Worm (Caenorhabditis elegans) whole organism, L4/young adult: ENCODE results near the gene T04F3.4.

Experiments used
- W03F9.2 ChIP-seq: fragments of 150-350 bp; optimal IDR thresholded peaks from 2 replicates; lab custom pipeline; 2014; ENCODE audit warnings: missing biosample characterization, missing genetic modification characterization
- dao-5 ChIP-seq: sonication (generic microtip); optimal IDR thresholded peaks from 2 replicates; lab custom pipeline; 2016; ENCODE audit warnings: missing genotype, missing genetic modification characterization, moderate library complexity, missing compliant biosample characterization
- him-1 ChIP-seq: sonication (generic microtip); optimal IDR thresholded peaks from 2 replicates; lab custom pipeline; 2016; ENCODE audit warnings: missing genotype, missing genetic modification reagents, missing genetic modification characterization, missing compliant biosample characterization

The T04F3.4 gene

ce11 chrV:11762863-11763262 lies at the start of gene T04F3.4:
Gene T04F3.4 (minus strand): TSS chrV:11763049.
- TF ChIP-seq him-1 (tag; lab: Kevin White, UChicago) (no peak), dao-5 (tag; lab: Kevin White, UChicago) (no peak), W03F9.2 (tag; lab: Kevin White, UChicago) (no peak)

ce11 chrV:11811921-11812320 lies 49.1 kb upstream of the T04F3.4 start, which contains the start of gene D2023.3:
Gene D2023.3 (minus strand): TSS chrV:11812021.
- TF ChIP-seq W03F9.2 (tag; lab: Kevin White, UChicago): no peak
- TF ChIP-seq him-1 (tag; lab: Kevin White, UChicago): no peak
- no peak for TF ChIP-seq dao-5 (tag; lab: Kevin White, UChicago)

- TF ChIP-seq dao-5 (tag; lab: Kevin White, UChicago): no peak
- TF ChIP-seq W03F9.2 (tag; lab: Kevin White, UChicago): no peak
- no peak for TF ChIP-seq him-1 (tag; lab: Kevin White, UChicago)
These were observed 47.1 kb upstream of the T04F3.4 start for ce11 chrV:11809935-11810334.

ce11 chrV:11803518-11803994 lies 40.7 kb upstream of the T04F3.4 start:
- TF ChIP-seq dao-5 (tag; lab: Kevin White, UChicago) (no peak), W03F9.2 (tag; lab: Kevin White, UChicago) (no peak), him-1 (tag; lab: Kevin White, UChicago) (no peak)

ce11 chrV:11802508-11802907 lies 39.7 kb upstream of the T04F3.4 start:
- TF ChIP-seq dao-5 (tag; lab: Kevin White, UChicago) (no peak), W03F9.2 (tag; lab: Kevin White, UChicago) (no peak), him-1 (tag; lab: Kevin White, UChicago) (no peak)

- no peak for TF ChIP-seq dao-5 (tag; lab: Kevin White, UChicago)
- no peak for TF ChIP-seq him-1 (tag; lab: Kevin White, UChicago)
- TF ChIP-seq W03F9.2 (tag; lab: Kevin White, UChicago): no peak
These were observed 38.4 kb upstream of the T04F3.4 start for ce11 chrV:11801076-11801849.

- TF ChIP-seq dao-5 (tag; lab: Kevin White, UChicago): no peak
- TF ChIP-seq him-1 (tag; lab: Kevin White, UChicago): no peak
- no peak for TF ChIP-seq W03F9.2 (tag; lab: Kevin White, UChicago)
These were observed 37.6 kb upstream of the T04F3.4 start for ce11 chrV:11800486-11800885.

ce11 chrV:11799252-11799822 lies 36.5 kb upstream of the T04F3.4 start:
- TF ChIP-seq dao-5 (tag; lab: Kevin White, UChicago) (no peak), W03F9.2 (tag; lab: Kevin White, UChicago) (no peak), him-1 (tag; lab: Kevin White, UChicago) (no peak)

ce11 chrV:11798320-11798719 lies 35.5 kb upstream of the T04F3.4 start:
- TF ChIP-seq him-1 (tag; lab: Kevin White, UChicago) (no peak), dao-5 (tag; lab: Kevin White, UChicago) (no peak), W03F9.2 (tag; lab: Kevin White, UChicago) (no peak)

- TF ChIP-seq W03F9.2 (tag; lab: Kevin White, UChicago): no peak
- TF ChIP-seq him-1 (tag; lab: Kevin White, UChicago): no peak
- TF ChIP-seq dao-5 (tag; lab: Kevin White, UChicago): no peak
These were observed 34.5 kb upstream of the T04F3.4 start for ce11 chrV:11797272-11797855.

- TF ChIP-seq him-1 (tag; lab: Kevin White, UChicago): no peak
- no peak for TF ChIP-seq dao-5 (tag; lab: Kevin White, UChicago)
- no peak for TF ChIP-seq W03F9.2 (tag; lab: Kevin White, UChicago)
These were observed 33.5 kb upstream of the T04F3.4 start for ce11 chrV:11796343-11796742.

ce11 chrV:11795352-11795751 lies 32.5 kb upstream of the T04F3.4 start:
- TF ChIP-seq W03F9.2 (tag; lab: Kevin White, UChicago): no peak
- TF ChIP-seq him-1 (tag; lab: Kevin White, UChicago): no peak
- no peak for TF ChIP-seq dao-5 (tag; lab: Kevin White, UChicago)

ce11 chrV:11794172-11794571 lies 31.3 kb upstream of the T04F3.4 start:
- TF ChIP-seq dao-5 (tag; lab: Kevin White, UChicago): no peak
- TF ChIP-seq W03F9.2 (tag; lab: Kevin White, UChicago): no peak
- TF ChIP-seq him-1 (tag; lab: Kevin White, UChicago): no peak
